Worm (Caenorhabditis elegans) whole organism, early embryonic: Measurements from ENCODE around the gene T01G6.1.

Source experiments
- B0310.2 ChIP-seq: sonication (generic microtip); optimal IDR thresholded peaks from 2 replicates; lab custom pipeline; 2016; ENCODE audit warnings: mild to moderate bottlenecking, missing genetic modification characterization, missing compliant biosample characterization
- F13C5.2 ChIP-seq: sonication (generic microtip); optimal IDR thresholded peaks from 2 replicates; lab custom pipeline; 2017; ENCODE audit warnings: mild to moderate bottlenecking, missing genetic modification characterization, inconsistent platforms, missing compliant biosample characterization
- aly-1 ChIP-seq: sonication (generic microtip); optimal IDR thresholded peaks from 2 replicates; lab custom pipeline; 2016; ENCODE audit warnings: missing genetic modification characterization, missing compliant biosample characterization
- ama-1 ChIP-seq: fragments of 150-350 bp; optimal IDR thresholded peaks from 2 replicates; lab custom pipeline; 2014
- ceh-13 ChIP-seq: fragments of 200-800 bp; sonication (Bioruptor generic); optimal IDR thresholded peaks from 2 replicates; lab custom pipeline; 2018; ENCODE audit warnings: mild to moderate bottlenecking, missing genetic modification characterization, missing compliant biosample characterization
- ceh-36 ChIP-seq: sonication (generic microtip); optimal IDR thresholded peaks from 2 replicates; lab custom pipeline; 2016; ENCODE audit warnings: missing genetic modification characterization, inconsistent platforms, missing compliant biosample characterization
- ets-7 ChIP-seq: sonication (generic microtip); optimal IDR thresholded peaks from 2 replicates; lab custom pipeline; 2016; ENCODE audit warnings: missing genotype, missing genetic modification characterization, missing compliant biosample characterization
- flt-1 ChIP-seq: fragments of 200-800 bp; sonication (Bioruptor generic); IDR thresholded peaks from 2 replicates; pipeline ENCODE4 v1.3.6; 2022; ENCODE audit warnings: missing genetic modification characterization, missing compliant biosample characterization
- hmbx-1 ChIP-seq: sonication (generic microtip); optimal IDR thresholded peaks from 2 replicates; lab custom pipeline; 2016; ENCODE audit warnings: mild to moderate bottlenecking, missing genetic modification characterization, missing compliant biosample characterization
- hmg-4 ChIP-seq: fragments of 200-800 bp; sonication (Bioruptor generic); optimal IDR thresholded peaks from 2 replicates; lab custom pipeline; 2018; ENCODE audit warnings: mild to moderate bottlenecking, missing genetic modification characterization, missing compliant biosample characterization
- hnd-1 ChIP-seq: sonication (generic microtip); optimal IDR thresholded peaks from 2 replicates; lab custom pipeline; 2016; ENCODE audit warnings: missing genetic modification characterization, missing compliant biosample characterization
- pes-1 ChIP-seq: fragments of 200-800 bp; sonication (Bioruptor generic); IDR thresholded peaks from 2 replicates; pipeline ENCODE4 v1.3.6; 2022; ENCODE audit warnings: missing genetic modification reagents, missing genetic modification characterization, missing compliant biosample characterization
- scrt-1 ChIP-seq: fragments of 200-800 bp; sonication (Bioruptor generic); IDR thresholded peaks from 2 replicates; pipeline ENCODE4 v1.3.6; 2022; ENCODE audit warnings: missing genetic modification characterization, missing compliant biosample characterization
- sea-1 ChIP-seq: fragments of 200-800 bp; sonication (Bioruptor generic); conservative IDR thresholded peaks from 2 replicates; pipeline ENCODE4 v1.3.6; 2022; ENCODE audit warnings: missing genetic modification characterization, missing compliant biosample characterization
- tbx-11 ChIP-seq: fragments of 200-800 bp; sonication (Bioruptor generic); IDR thresholded peaks from 2 replicates; pipeline ENCODE4 v1.3.6; 2022; ENCODE audit warnings: missing genetic modification characterization, missing compliant biosample characterization
- tbx-37 ChIP-seq: fragments of 200-800 bp; sonication (Bioruptor generic); conservative IDR thresholded peaks from 2 replicates; pipeline ENCODE4 v1.3.6; 2022; ENCODE audit warnings: missing genetic modification reagents, missing genetic modification characterization, missing compliant biosample characterization
- tra-4 ChIP-seq: sonication (generic microtip); optimal IDR thresholded peaks from 2 replicates; lab custom pipeline; 2017; ENCODE audit warnings: missing genetic modification characterization, missing compliant biosample characterization

The T01G6.1 gene

ce11 chrV:477664-478212 lies 19.8 kb upstream of the T01G6.1 start, which contains the start of gene nhr-55:
Gene nhr-55, plus strand, starts transcription at chrV:478162.
- no peak for TF ChIP-seq sea-1

DNA sequence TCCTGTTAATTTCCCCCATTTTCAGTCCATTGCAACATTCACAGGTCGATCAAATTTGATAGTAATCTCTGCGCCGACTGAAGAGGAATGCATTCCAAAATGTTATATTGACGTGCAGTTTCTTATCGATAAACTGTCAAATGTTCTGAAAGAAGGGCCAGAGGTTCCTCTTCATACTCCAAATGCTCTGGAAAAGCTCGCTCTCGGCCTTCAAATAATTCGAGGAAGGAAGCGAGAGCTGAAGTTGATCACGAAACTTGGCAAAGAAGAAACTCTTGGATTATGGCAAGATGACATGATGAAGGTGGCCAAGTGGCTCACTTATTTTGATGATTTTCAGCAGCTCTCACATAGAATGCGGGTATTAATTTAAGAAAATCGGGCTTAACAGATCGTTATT lies 18.5 kb upstream of the T01G6.1 start:
- TF ChIP-seq flt-1 (GFP tag; lab: Robert Waterston, UW) (no peak), tbx-11 (GFP tag; lab: Robert Waterston, UW) (no peak), tbx-37 (GFP tag; lab: Robert Waterston, UW) (no peak), ama-1 (lab: Kevin White, UChicago) (no peak), ceh-13 (GFP tag; lab: Kevin White, UChicago) (no peak), hmg-4 (GFP tag; lab: Kevin White, UChicago) (no peak), scrt-1 (GFP tag; lab: Robert Waterston, UW) (no peak), hmbx-1 (tag; lab: Kevin White, UChicago) (no peak), hnd-1 (tag; lab: Kevin White, UChicago) (no peak), aly-1 (no peak), pes-1 (GFP tag; lab: Robert Waterston, UW) (no peak), B0310.2 (tag; lab: Kevin White, UChicago) (no peak), F13C5.2 (tag; lab: Kevin White, UChicago) (no peak), tra-4 (tag; lab: Kevin White, UChicago) (no peak), ceh-36 (tag; lab: Kevin White, UChicago) (no peak), sea-1 (no peak)

DNA sequence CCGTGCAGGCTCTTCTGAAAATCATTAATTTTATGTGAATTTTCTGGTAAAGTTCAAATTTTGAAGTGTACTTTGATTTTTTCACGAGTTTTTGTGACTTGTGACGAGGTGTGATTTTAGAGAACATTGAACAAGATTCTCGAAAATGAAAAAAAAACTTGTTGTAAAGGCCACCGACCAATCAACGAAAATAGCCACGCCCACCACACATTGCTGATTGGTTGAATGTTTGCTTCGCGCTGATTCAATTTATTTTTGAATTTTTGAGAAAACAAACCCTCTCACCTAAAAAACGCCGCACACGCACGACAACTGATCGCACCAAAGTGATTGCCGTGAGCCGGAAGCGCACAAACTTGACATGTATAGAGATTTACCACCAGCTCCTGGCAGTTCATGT lies 14.6 kb upstream of the T01G6.1 start:
- no peak for TF ChIP-seq ceh-13 (GFP tag; lab: Kevin White, UChicago)
- no peak for TF ChIP-seq tra-4 (tag; lab: Kevin White, UChicago)
- TF ChIP-seq ceh-36 (tag; lab: Kevin White, UChicago): no peak
- TF ChIP-seq tbx-37 (GFP tag; lab: Robert Waterston, UW): no peak
- TF ChIP-seq aly-1: no peak
- TF ChIP-seq tbx-11 (GFP tag; lab: Robert Waterston, UW): no peak
- no peak for TF ChIP-seq flt-1 (GFP tag; lab: Robert Waterston, UW)
- no peak for TF ChIP-seq ets-7
- no peak for TF ChIP-seq F13C5.2 (tag; lab: Kevin White, UChicago)
- TF ChIP-seq hmbx-1 (tag; lab: Kevin White, UChicago): no peak
- no peak for TF ChIP-seq B0310.2 (tag; lab: Kevin White, UChicago)
- no peak for TF ChIP-seq pes-1 (GFP tag; lab: Robert Waterston, UW)
- no peak for TF ChIP-seq ama-1 (lab: Kevin White, UChicago)
- no peak for TF ChIP-seq hnd-1 (tag; lab: Kevin White, UChicago)

ce11 chrV:483289-483795 lies 14.2 kb upstream of the T01G6.1 start, which contains the start of gene nhr-130:
Gene nhr-130, minus strand, starts transcription at chrV:483339.
- TF ChIP-seq hnd-1 (tag; lab: Kevin White, UChicago): no peak
- no peak for TF ChIP-seq ama-1 (lab: Kevin White, UChicago)
- no peak for TF ChIP-seq aly-1
- no peak for TF ChIP-seq tbx-37 (GFP tag; lab: Robert Waterston, UW)
- TF ChIP-seq ceh-36 (tag; lab: Kevin White, UChicago): no peak
- TF ChIP-seq scrt-1 (GFP tag; lab: Robert Waterston, UW): no peak
- TF ChIP-seq F13C5.2 (tag; lab: Kevin White, UChicago): no peak

- TF ChIP-seq B0310.2 (tag; lab: Kevin White, UChicago) (no peak), sea-1 (no peak), tbx-11 (GFP tag; lab: Robert Waterston, UW) (no peak), tbx-37 (GFP tag; lab: Robert Waterston, UW) (no peak), ceh-13 (GFP tag; lab: Kevin White, UChicago) (no peak), pes-1 (GFP tag; lab: Robert Waterston, UW) (no peak)
Measured at ce11 chrV:484285-484890, 13.1 kb upstream of the T01G6.1 start, which contains the start of gene nhr-212. Gene nhr-212, plus strand, starts transcription at chrV:484857.

ce11 chrV:486684-487083 lies 10.8 kb upstream of the T01G6.1 start, which contains the start of gene nhr-211:
Gene nhr-211, plus strand, starts transcription at chrV:486984.
- TF ChIP-seq hnd-1 (tag; lab: Kevin White, UChicago) (no peak), B0310.2 (tag; lab: Kevin White, UChicago) (no peak), ceh-13 (GFP tag; lab: Kevin White, UChicago) (no peak), hmg-4 (GFP tag; lab: Kevin White, UChicago) (no peak), ceh-36 (tag; lab: Kevin White, UChicago) (no peak), hmbx-1 (tag; lab: Kevin White, UChicago) (no peak), sea-1 (no peak), tbx-37 (GFP tag; lab: Robert Waterston, UW) (no peak), aly-1 (no peak), ets-7 (no peak)

- TF ChIP-seq hnd-1 (tag; lab: Kevin White, UChicago): no peak
- no peak for TF ChIP-seq flt-1 (GFP tag; lab: Robert Waterston, UW)
- TF ChIP-seq ets-7: no peak
- no peak for TF ChIP-seq tra-4 (tag; lab: Kevin White, UChicago)
- TF ChIP-seq B0310.2 (tag; lab: Kevin White, UChicago): no peak
Measured at ce11 chrV:487980-488379, 9.5 kb upstream of the T01G6.1 start.

DNA sequence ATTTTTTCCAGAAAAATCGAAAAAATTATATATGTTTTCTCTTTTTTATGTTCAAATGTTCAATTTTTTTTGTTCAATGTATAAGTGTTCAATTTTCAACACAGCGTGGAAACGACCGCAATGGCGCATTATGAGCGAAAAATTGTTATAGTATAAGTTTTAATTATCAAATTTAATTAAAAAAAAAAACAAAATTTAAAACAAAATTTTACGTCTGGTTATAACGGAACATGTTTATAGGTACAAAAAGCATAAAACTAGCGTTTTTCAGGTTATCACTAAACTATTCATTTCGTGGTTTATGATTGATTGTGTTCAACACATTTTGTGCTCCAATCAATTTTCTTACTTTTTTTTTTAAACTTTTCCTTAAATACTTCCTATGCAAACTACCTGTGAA lies 8.2 kb upstream of the T01G6.1 start, which contains the start of gene nhr-106:
Gene nhr-106, plus strand, starts transcription at position 301 of the 400 bp plus-strand sequence.
- TF ChIP-seq hmbx-1 (tag; lab: Kevin White, UChicago): no peak
- no peak for TF ChIP-seq F13C5.2 (tag; lab: Kevin White, UChicago)
- no peak for TF ChIP-seq sea-1
- TF ChIP-seq ets-7: no peak
- no peak for TF ChIP-seq scrt-1 (GFP tag; lab: Robert Waterston, UW)
